Fruit fly (Drosophila melanogaster): ENCODE measurements around the gene CG9926.

DNA sequence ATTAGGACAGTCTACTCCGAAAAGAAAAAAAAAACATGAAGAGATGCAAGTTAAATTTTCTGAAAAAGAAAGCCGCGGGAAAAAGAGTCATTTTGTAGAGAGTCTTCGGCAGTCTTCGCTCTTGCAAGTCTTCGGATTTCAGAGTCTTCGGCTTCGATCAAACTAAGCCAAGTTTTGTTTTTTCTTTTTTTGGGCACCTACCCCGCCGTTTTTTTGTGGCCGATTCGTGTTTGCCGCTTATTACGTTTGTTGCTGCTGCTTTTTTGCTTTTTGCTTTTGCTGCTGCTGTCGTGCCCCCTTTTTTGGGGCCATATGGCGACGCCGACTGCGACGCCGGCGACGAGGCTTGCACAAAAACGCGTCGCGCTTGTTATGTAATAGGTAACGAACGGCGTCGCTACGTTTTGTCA is 41.2 kb upstream of the CG9926 start:
- TF ChIP-seq CG14655 (GFP tag; optimal IDR thresholded peaks at IDR 0.05) (no peak), CG8301 (tag; optimal IDR thresholded peaks at IDR 0.05) (peak; percentile 2), Ets98B (GFP tag; IDR thresholded peaks at IDR 0.05) (peak; percentile 46), Snoo (tag; optimal IDR thresholded peaks at IDR 0.05) (peak; percentile 29), EcR (GFP tag; optimal IDR thresholded peaks at IDR 0.05) (no peak), rn (GFP tag; IDR thresholded peaks at IDR 0.05) (0 out of 2 replicates have a peak, but pooled peaks have one; percentile 22), CG4496 (GFP tag; IDR thresholded peaks at IDR 0.05) (peak; percentile 67; the same call in 2 of the 3 replicates), Pif1A (GFP tag; optimal IDR thresholded peaks at IDR 0.05) (no peak)
